Worm (Caenorhabditis elegans) whole organism, young adult: Measurements from ENCODE around the gene F32D1.3.

Experiments
- B0261.1 ChIP-seq: sonication (generic microtip); optimal IDR thresholded peaks from 2 replicates; lab custom pipeline; 2016; ENCODE audit warnings: mild to moderate bottlenecking, missing genetic modification characterization, moderate library complexity, missing compliant biosample characterization
- C17E4.6 ChIP-seq: fragments of 200-800 bp; sonication (Bioruptor generic); IDR thresholded peaks from 2 replicates; pipeline ENCODE4 v1.3.6; 2022; ENCODE audit warnings: missing genetic modification reagents, missing genetic modification characterization, missing compliant biosample characterization
- F22D6.2 ChIP-seq: sonication (generic microtip); optimal IDR thresholded peaks from 2 replicates; lab custom pipeline; 2016; ENCODE audit warnings: mild to moderate bottlenecking, missing genetic modification characterization, missing compliant biosample characterization
- F39B2.1 ChIP-seq: fragments of 200-800 bp; sonication (Bioruptor generic); IDR thresholded peaks from 2 replicates; pipeline ENCODE4 v1.3.6; 2022; ENCODE audit warnings: missing genetic modification reagents, missing genetic modification characterization, missing compliant biosample characterization
- F49E8.2 ChIP-seq: sonication (generic microtip); optimal IDR thresholded peaks from 3 replicates; lab custom pipeline; 2017; ENCODE audit warnings: missing genetic modification characterization, mild to moderate bottlenecking, missing compliant biosample characterization, antibody characterized with exemption, moderate library complexity; ENCODE audit not compliant: insufficient read depth
- F57C9.4 ChIP-seq: sonication (generic microtip); optimal IDR thresholded peaks from 2 replicates; lab custom pipeline; 2017; ENCODE audit warnings: mild to moderate bottlenecking, missing genetic modification characterization, missing compliant biosample characterization
- T07F8.4 ChIP-seq: sonication (generic microtip); optimal IDR thresholded peaks from 2 replicates; lab custom pipeline; 2016; ENCODE audit warnings: mild to moderate bottlenecking, missing genetic modification characterization, moderate library complexity, missing compliant biosample characterization
- Y53F4B.3 ChIP-seq: fragments of 200-800 bp; sonication (Bioruptor generic); IDR thresholded peaks from 2 replicates; pipeline ENCODE4 v1.3.6; 2022; ENCODE audit warnings: missing genetic modification reagents, missing genetic modification characterization, missing compliant biosample characterization
- Y67H2A.10 ChIP-seq: fragments of 200-800 bp; sonication (Bioruptor generic); conservative IDR thresholded peaks from 2 replicates; pipeline ENCODE4 v1.3.6; 2022; ENCODE audit warnings: missing genetic modification reagents, missing genetic modification characterization, missing compliant biosample characterization
- akir-1 ChIP-seq: fragments of 200-800 bp; sonication (Bioruptor generic); optimal IDR thresholded peaks from 2 replicates; lab custom pipeline; 2018; ENCODE audit warnings: mild to moderate bottlenecking, missing genetic modification characterization, moderate library complexity, missing compliant biosample characterization
- attf-3 ChIP-seq: fragments of 200-800 bp; sonication (Bioruptor generic); conservative IDR thresholded peaks from 2 replicates; pipeline ENCODE4 v1.3.6; 2022; ENCODE audit warnings: missing genetic modification reagents, missing genetic modification characterization, missing compliant biosample characterization
- attf-5 ChIP-seq: fragments of 200-800 bp; sonication (Bioruptor generic); optimal IDR thresholded peaks from 2 replicates; lab custom pipeline; 2018; ENCODE audit warnings: mild to moderate bottlenecking, missing genetic modification characterization, missing compliant biosample characterization
- ccch-3 ChIP-seq: fragments of 200-800 bp; sonication (Bioruptor generic); optimal IDR thresholded peaks from 2 replicates; lab custom pipeline; 2018; ENCODE audit warnings: mild to moderate bottlenecking, missing genetic modification characterization, missing compliant biosample characterization
- cebp-2 ChIP-seq: fragments of 200-800 bp; sonication (Bioruptor generic); IDR thresholded peaks from 2 replicates; pipeline ENCODE4 v1.3.6; 2022; ENCODE audit warnings: missing genetic modification characterization, missing compliant biosample characterization
- ceh-100 ChIP-seq: fragments of 200-800 bp; sonication (Bioruptor generic); IDR thresholded peaks from 2 replicates; pipeline ENCODE4 v1.3.6; 2022; ENCODE audit warnings: missing genetic modification reagents, missing genetic modification characterization, missing compliant biosample characterization
- ceh-40 ChIP-seq: fragments of 200-800 bp; sonication (Bioruptor generic); IDR thresholded peaks from 2 replicates; pipeline ENCODE4 v1.3.6; 2022; ENCODE audit warnings: missing genetic modification characterization, missing compliant biosample characterization
- ceh-79 ChIP-seq: sonication (generic microtip); optimal IDR thresholded peaks from 2 replicates; lab custom pipeline; 2017; ENCODE audit warnings: mild to moderate bottlenecking, missing genetic modification characterization, missing compliant biosample characterization
- egrh-3 ChIP-seq: fragments of 200-800 bp; sonication (Bioruptor generic); IDR thresholded peaks from 2 replicates; pipeline ENCODE4 v1.3.6; 2022; ENCODE audit warnings: missing genetic modification reagents, missing genetic modification characterization, missing compliant biosample characterization
- ekl-4 ChIP-seq: fragments of 200-800 bp; sonication (Bioruptor generic); IDR thresholded peaks from 2 replicates; pipeline ENCODE4 v1.3.6; 2022; ENCODE audit warnings: missing genetic modification reagents, missing genetic modification characterization, missing compliant biosample characterization
- fkh-3 ChIP-seq: sonication (generic microtip); optimal IDR thresholded peaks from 2 replicates; lab custom pipeline; 2016; ENCODE audit warnings: mild to moderate bottlenecking, missing genetic modification characterization, missing compliant biosample characterization
- hlh-26 ChIP-seq: fragments of 200-800 bp; sonication (Bioruptor generic); conservative IDR thresholded peaks from 2 replicates; pipeline ENCODE4 v1.3.6; 2022; ENCODE audit warnings: missing genetic modification reagents, missing genetic modification characterization, missing compliant biosample characterization
- hsf-1 ChIP-seq: fragments of 200-800 bp; sonication (Bioruptor generic); IDR thresholded peaks from 2 replicates; pipeline ENCODE4 v1.3.6; 2022; ENCODE audit warnings: missing genetic modification reagents, missing genetic modification characterization, missing compliant biosample characterization
- let-607 ChIP-seq, 2 experiments: fragments of 200-800 bp in 1 of 2; sonication (Bioruptor generic) in 1 of 2; sonication (generic microtip) in 1 of 2; optimal IDR thresholded peaks; 2 replicates each; lab custom pipeline; 2016 to 2018; ENCODE audit warnings: mild to moderate bottlenecking in 2 of 2, missing compliant biosample characterization in 2 of 2, missing genetic modification characterization in 2 of 2, moderate library complexity in 2 of 2, missing genotype in 1 of 2
- lir-1 ChIP-seq: fragments of 200-800 bp; sonication (Bioruptor generic); conservative IDR thresholded peaks from 2 replicates; pipeline ENCODE4 v1.3.6; 2022; ENCODE audit warnings: missing genetic modification reagents, missing genetic modification characterization, missing compliant biosample characterization
- lsy-27 ChIP-seq: sonication (generic microtip); optimal IDR thresholded peaks from 2 replicates; lab custom pipeline; 2017; ENCODE audit warnings: missing genetic modification characterization, mild to moderate bottlenecking, missing compliant biosample characterization, antibody characterized with exemption, missing genotype, borderline replicate concordance; ENCODE audit not compliant: insufficient read depth
- madf-10 ChIP-seq: sonication (generic microtip); optimal IDR thresholded peaks from 2 replicates; lab custom pipeline; 2016; ENCODE audit warnings: mild to moderate bottlenecking, missing genetic modification characterization, missing compliant biosample characterization
- madf-3 ChIP-seq: fragments of 200-800 bp; sonication (Bioruptor generic); IDR thresholded peaks from 2 replicates; pipeline ENCODE4 v1.3.6; 2022; ENCODE audit warnings: missing genetic modification reagents, missing genetic modification characterization, missing compliant biosample characterization
- mcd-1 ChIP-seq: fragments of 200-800 bp; sonication (Bioruptor generic); IDR thresholded peaks from 2 replicates; pipeline ENCODE4 v1.3.6; 2022; ENCODE audit warnings: missing genetic modification reagents, missing genetic modification characterization, missing compliant biosample characterization
- mes-4 ChIP-seq: sonication (generic microtip); optimal IDR thresholded peaks from 2 replicates; lab custom pipeline; 2016; ENCODE audit warnings: missing genotype, missing genetic modification characterization, missing compliant biosample characterization
- nfya-1 ChIP-seq: sonication (generic microtip); optimal IDR thresholded peaks from 2 replicates; lab custom pipeline; 2017; ENCODE audit warnings: antibody characterized with exemption, missing compliant biosample characterization, missing genetic modification characterization, borderline replicate concordance; ENCODE audit not compliant: insufficient read depth
- nfya-2 ChIP-seq: fragments of 200-800 bp; sonication (Bioruptor generic); IDR thresholded peaks from 2 replicates; pipeline ENCODE4 v1.3.6; 2022; ENCODE audit warnings: missing genetic modification reagents, missing genetic modification characterization, missing compliant biosample characterization
- nhr-80 ChIP-seq: sonication (generic microtip); optimal IDR thresholded peaks from 2 replicates; lab custom pipeline; 2016; ENCODE audit warnings: missing genetic modification characterization, missing compliant biosample characterization
- nhr-90 ChIP-seq: sonication (generic microtip); optimal IDR thresholded peaks from 2 replicates; lab custom pipeline; 2016; ENCODE audit warnings: missing genotype, mild to moderate bottlenecking, missing genetic modification characterization, missing compliant biosample characterization
- pbrm-1 ChIP-seq: fragments of 200-800 bp; sonication (Bioruptor generic); IDR thresholded peaks from 2 replicates; pipeline ENCODE4 v1.3.6; 2022; ENCODE audit warnings: missing genetic modification reagents, missing genetic modification characterization, missing compliant biosample characterization
- pha-4 ChIP-seq: fragments of 150-350 bp; sonication (generic microtip); optimal IDR thresholded peaks from 2 replicates; lab custom pipeline; 2014; ENCODE audit warnings: missing biosample characterization, missing genetic modification reagents, missing genetic modification characterization
- sdz-38 ChIP-seq: sonication (generic microtip); optimal IDR thresholded peaks from 2 replicates; lab custom pipeline; 2016; ENCODE audit warnings: missing genotype, missing genetic modification characterization, missing compliant biosample characterization
- sea-2 ChIP-seq: fragments of 200-800 bp; sonication (Bioruptor generic); IDR thresholded peaks from 2 replicates; pipeline ENCODE4 v1.3.6; 2022; ENCODE audit warnings: missing genetic modification characterization, missing compliant biosample characterization
- snpc-1.3 ChIP-seq: sonication (generic microtip); optimal IDR thresholded peaks from 2 replicates; lab custom pipeline; 2017; ENCODE audit warnings: missing genetic modification characterization, mild to moderate bottlenecking, missing compliant biosample characterization, antibody characterized with exemption, moderate library complexity, missing genotype, missing genetic modification reagents; ENCODE audit not compliant: insufficient read depth
- snpc-3.4 ChIP-seq: sonication (generic microtip); optimal IDR thresholded peaks from 2 replicates; lab custom pipeline; 2017; ENCODE audit warnings: missing genetic modification characterization, mild to moderate bottlenecking, missing compliant biosample characterization, antibody characterized with exemption, moderate library complexity, missing genotype, missing genetic modification reagents
- snpc-4 ChIP-seq, 5 experiments: fragments of 150-350 bp in 1 of 5; sonication (generic microtip) in 4 of 5; optimal IDR thresholded peaks; 2 replicates each; lab custom pipeline; 2014 to 2018; ENCODE audit warnings: missing genetic modification characterization in 5 of 5, missing biosample characterization in 3 of 5, antibody characterized with exemption in 2 of 5, mild to moderate bottlenecking in 2 of 5, missing compliant biosample characterization in 2 of 5, missing genotype in 2 of 5, moderate library complexity in 2 of 5, missing genetic modification reagents in 1 of 5
- zfh-2 ChIP-seq: fragments of 200-800 bp; sonication (Bioruptor generic); conservative IDR thresholded peaks from 2 replicates; pipeline ENCODE4 v1.3.6; 2022; ENCODE audit warnings: missing genetic modification reagents, missing genetic modification characterization, missing compliant biosample characterization
- zim-3 ChIP-seq: sonication (generic microtip); optimal IDR thresholded peaks from 2 replicates; lab custom pipeline; 2017; ENCODE audit warnings: mild to moderate bottlenecking, missing genetic modification characterization, moderate library complexity, missing compliant biosample characterization
- ztf-18 ChIP-seq: sonication (generic microtip); optimal IDR thresholded peaks from 2 replicates; lab custom pipeline; 2016; ENCODE audit warnings: missing genotype, mild to moderate bottlenecking, missing genetic modification characterization, missing compliant biosample characterization
- ztf-22 ChIP-seq: fragments of 200-800 bp; sonication (Bioruptor generic); optimal IDR thresholded peaks from 2 replicates; lab custom pipeline; 2018; ENCODE audit warnings: mild to moderate bottlenecking, missing genetic modification characterization, moderate library complexity, missing compliant biosample characterization
- ztf-26 ChIP-seq: sonication (generic microtip); optimal IDR thresholded peaks from 2 replicates; lab custom pipeline; 2017; ENCODE audit warnings: missing genetic modification characterization, missing compliant biosample characterization
- ztf-3 ChIP-seq: fragments of 200-800 bp; sonication (Bioruptor generic); optimal IDR thresholded peaks from 2 replicates; lab custom pipeline; 2018; ENCODE audit warnings: mild to moderate bottlenecking, missing genetic modification characterization, missing compliant biosample characterization

Gene F32D1.3

ce11 chrV:4372986-4373385 lies 11.6 kb upstream of the F32D1.3 start:
- TF ChIP-seq cebp-2 (no peak), zfh-2 (peak; percentile 85), egrh-3 (GFP tag; lab: Robert Waterston, UW) (peak; percentile 51; the same call in 1 of the 2 replicates)

DNA sequence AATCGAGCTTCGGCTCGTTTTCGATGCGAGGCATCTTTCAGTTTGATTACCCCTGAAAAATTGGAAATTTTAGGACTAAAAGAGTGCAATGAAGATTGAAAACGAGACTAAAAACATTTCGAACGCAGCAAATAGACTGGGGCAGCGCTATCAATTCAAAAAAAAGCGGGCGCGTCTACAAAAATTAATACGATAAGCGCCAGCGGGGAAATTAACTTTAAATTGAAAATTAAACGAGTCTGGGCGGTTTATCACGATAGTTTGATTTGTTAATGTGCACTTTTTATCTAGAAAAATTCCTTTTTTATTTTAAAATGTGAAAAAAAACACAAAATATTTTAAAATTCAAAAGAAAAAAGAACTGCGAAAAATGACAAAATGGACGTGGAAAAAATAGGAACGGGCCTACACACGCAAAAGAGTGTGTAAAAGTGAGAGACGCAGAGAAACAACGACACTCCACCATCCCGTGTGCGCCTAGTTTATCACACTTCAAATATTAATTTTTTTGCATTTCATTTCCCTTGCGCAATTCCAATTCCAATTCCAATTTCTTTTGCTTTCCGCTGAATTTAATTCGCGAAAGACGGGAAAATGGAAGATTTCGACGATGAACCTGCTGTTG lies 10.1 kb upstream of the F32D1.3 start, which contains the start of the genes gmpr-1 and fipp-1:
gmpr-1 (minus strand) TSS at position 75 of the 625 bp plus-strand sequence.
fipp-1 (plus strand) TSS at position 499 of the 625 bp plus-strand sequence.
- peak; percentile 53; the same call in 1 of the 2 replicates for TF ChIP-seq mcd-1
- peak; percentile 97 for TF ChIP-seq attf-3 (GFP tag; lab: Robert Waterston, UW)
- no peak for TF ChIP-seq zim-3
- no peak for TF ChIP-seq lir-1 (GFP tag; lab: Robert Waterston, UW)
- TF ChIP-seq ztf-26 (tag; lab: Kevin White, UChicago), result no peak
- no peak for TF ChIP-seq sdz-38 (tag; lab: Kevin White, UChicago)
- no peak for TF ChIP-seq akir-1 (GFP tag; lab: Kevin White, UChicago)
- TF ChIP-seq ceh-100 (GFP tag; lab: Robert Waterston, UW), result no peak
- no peak for TF ChIP-seq lsy-27 (tag; lab: Kevin White, UChicago)
- TF ChIP-seq ztf-18 (tag; lab: Kevin White, UChicago), result no peak
- no peak for TF ChIP-seq hsf-1 (GFP tag; lab: Robert Waterston, UW)
- no peak for TF ChIP-seq ztf-3 (GFP tag; lab: Kevin White, UChicago)
- TF ChIP-seq ekl-4 (GFP tag; lab: Robert Waterston, UW), result no peak
- no peak for TF ChIP-seq ceh-79 (tag; lab: Kevin White, UChicago)
- TF ChIP-seq snpc-3.4 (tag; lab: Kevin White, UChicago), result peak; percentile 17
- TF ChIP-seq nhr-80 (tag; lab: Kevin White, UChicago), result peak; percentile 47
- TF ChIP-seq fkh-3, result no peak
- TF ChIP-seq madf-10, result no peak
- no peak for TF ChIP-seq nfya-2 (GFP tag; lab: Robert Waterston, UW)
- no peak for TF ChIP-seq mes-4 (tag; lab: Kevin White, UChicago)
- no peak for TF ChIP-seq Y53F4B.3 (GFP tag; lab: Robert Waterston, UW)
- no peak for TF ChIP-seq hlh-26
- TF ChIP-seq nfya-1 (tag; lab: Kevin White, UChicago), result no peak
- no peak for TF ChIP-seq F57C9.4 (tag; lab: Kevin White, UChicago)
- no peak for TF ChIP-seq F49E8.2 (tag; lab: Kevin White, UChicago)
- TF ChIP-seq pbrm-1 (GFP tag; lab: Robert Waterston, UW), result no peak
- TF ChIP-seq attf-5 (GFP tag; lab: Kevin White, UChicago), result no peak
- TF ChIP-seq B0261.1 (tag; lab: Kevin White, UChicago), result no peak
- TF ChIP-seq ztf-22 (GFP tag; lab: Kevin White, UChicago), result no peak
- no peak for TF ChIP-seq Y67H2A.10 (GFP tag; lab: Robert Waterston, UW)
- TF ChIP-seq nhr-90, result no peak
- TF ChIP-seq pha-4 (tag; lab: Kevin White, UChicago), result no peak
- no peak for TF ChIP-seq snpc-1.3
- no peak for TF ChIP-seq C17E4.6 (GFP tag; lab: Robert Waterston, UW)
- TF ChIP-seq ccch-3 (GFP tag; lab: Kevin White, UChicago), result no peak
- TF ChIP-seq F39B2.1 (GFP tag; lab: Robert Waterston, UW), result no peak
- TF ChIP-seq let-607 (tag; optimal IDR thresholded peaks at IDR 0.05; lab: Kevin White, UChicago), result no peak
- TF ChIP-seq snpc-4 (GFP tag; optimal IDR thresholded peaks at IDR 0.05; lab: Kevin White, UChicago), result no peak
- no peak for TF ChIP-seq snpc-4 (tag; optimal IDR thresholded peaks at IDR 0.05; lab: Kevin White, UChicago)
- TF ChIP-seq sea-2, result no peak
- TF ChIP-seq T07F8.4 (tag; lab: Kevin White, UChicago), result no peak
- no peak for TF ChIP-seq ceh-40 (GFP tag; lab: Robert Waterston, UW)
- no peak for TF ChIP-seq madf-3 (GFP tag; lab: Robert Waterston, UW)
- no peak for TF ChIP-seq F22D6.2 (tag; lab: Kevin White, UChicago)
